Fruit fly (Drosophila melanogaster): ENCODE data around the gene CheA87a.

DNA sequence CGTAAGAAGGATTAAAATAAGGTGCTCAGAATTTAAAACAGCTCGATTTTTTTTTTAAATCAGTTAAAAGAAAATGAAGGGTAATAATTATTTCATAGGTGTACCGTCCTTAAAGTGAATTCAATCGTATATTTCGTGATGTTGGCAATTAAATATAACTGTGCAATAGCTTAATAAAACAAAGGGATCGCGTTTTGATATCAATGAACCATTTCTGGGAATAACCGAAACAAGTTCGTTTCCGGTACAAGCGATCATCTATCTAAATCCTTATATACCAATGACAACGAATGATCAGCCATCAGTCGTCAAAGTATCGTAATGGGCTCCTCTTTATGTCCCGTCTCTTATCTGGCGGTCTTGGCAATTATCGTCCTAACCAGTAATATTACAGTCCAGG, at the start of gene CheA87a:
- TF ChIP-seq lz (GFP tag; optimal IDR thresholded peaks at IDR 0.05) (no peak), fkh (GFP tag; optimal IDR thresholded peaks at IDR 0.05) (no peak)
